Worm (Caenorhabditis elegans): Measurements from ENCODE around the gene smz-1.

smz-1 gene

DNA sequence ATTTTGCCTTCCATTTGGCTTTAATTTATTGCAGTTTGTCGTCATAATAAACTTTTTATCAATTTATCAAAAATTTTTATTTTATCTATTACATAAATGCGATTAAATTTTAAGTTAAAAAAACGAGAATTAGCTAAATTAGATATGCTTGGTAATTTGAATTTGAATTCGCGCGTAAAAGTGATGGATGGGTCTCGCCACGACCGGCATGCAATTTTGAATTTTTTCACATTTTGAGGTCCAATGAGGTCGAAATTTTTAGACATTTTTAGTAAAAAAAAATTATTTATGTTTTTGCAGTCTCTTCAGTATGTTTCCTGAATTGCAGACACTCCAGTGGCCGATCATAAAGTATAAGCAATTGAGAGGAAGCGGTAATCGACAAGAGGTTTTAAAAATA, 46.2 kb upstream of the smz-1 start, which contains the start of gene dsb-1 (continued):
- no peak for TF ChIP-seq B0035.1 (tag; optimal IDR thresholded peaks at IDR 0.05)
- no peak for TF ChIP-seq Y53F4B.3 (GFP tag; IDR thresholded peaks at IDR 0.05)
- no peak for TF ChIP-seq cebp-2 (GFP tag; IDR thresholded peaks at IDR 0.05)
- TF ChIP-seq let-607 (tag; optimal IDR thresholded peaks at IDR 0.05): no peak
- no peak for TF ChIP-seq F23B12.7 (tag; optimal IDR thresholded peaks at IDR 0.05; ENCODE audit: insufficient read depth)
- no peak for TF ChIP-seq ets-4 (GFP tag; optimal IDR thresholded peaks at IDR 0.05)
- TF ChIP-seq fkh-3 (tag; optimal IDR thresholded peaks at IDR 0.05): no peak
- no peak for TF ChIP-seq aptf-2 (GFP tag; conservative IDR thresholded peaks at IDR 0.05)
- TF ChIP-seq attf-6 (GFP tag; IDR thresholded peaks at IDR 0.05): no peak
- no peak for TF ChIP-seq ceh-40 (GFP tag; IDR thresholded peaks at IDR 0.05)
- TF ChIP-seq lin-54 (GFP tag; optimal IDR thresholded peaks at IDR 0.05): peak; percentile 26
- TF ChIP-seq ekl-4 (GFP tag; IDR thresholded peaks at IDR 0.05): no peak
- TF ChIP-seq aptf-3 (GFP tag; IDR thresholded peaks at IDR 0.05): no peak

DNA sequence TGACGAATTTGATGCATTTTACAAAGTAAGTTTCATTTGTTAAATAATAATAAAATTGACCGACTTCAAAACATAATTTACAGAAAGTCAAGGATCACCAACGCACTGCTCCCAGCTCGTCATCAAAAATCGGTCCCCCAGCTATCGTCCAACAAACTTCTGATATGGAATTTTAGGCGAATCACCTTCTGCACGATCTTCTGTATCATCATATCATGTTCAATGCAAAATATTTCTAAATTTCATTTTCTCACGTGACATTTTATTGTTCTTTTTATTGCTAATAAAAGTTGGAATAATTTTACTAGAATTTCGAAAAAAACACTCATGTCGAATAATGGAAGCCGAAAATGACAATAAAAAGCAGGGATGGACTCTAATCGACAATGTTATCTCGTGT, 44.7 kb upstream of the smz-1 start, which contains the start of gene acl-13:
TSS of gene acl-13 (plus strand) at position 301 of the 400 bp plus-strand sequence.
- TF ChIP-seq nhr-80 (tag; optimal IDR thresholded peaks at IDR 0.05): no peak
- TF ChIP-seq nhr-120 (GFP tag; IDR thresholded peaks at IDR 0.05): no peak
- TF ChIP-seq B0019.2 (GFP tag; conservative IDR thresholded peaks at IDR 0.05): no peak
- no peak for TF ChIP-seq F22D6.2 (tag; optimal IDR thresholded peaks at IDR 0.05)
- TF ChIP-seq lsl-1 (GFP tag; optimal IDR thresholded peaks at IDR 0.05): no peak
- TF ChIP-seq ceh-79 (tag; optimal IDR thresholded peaks at IDR 0.05): no peak

DNA sequence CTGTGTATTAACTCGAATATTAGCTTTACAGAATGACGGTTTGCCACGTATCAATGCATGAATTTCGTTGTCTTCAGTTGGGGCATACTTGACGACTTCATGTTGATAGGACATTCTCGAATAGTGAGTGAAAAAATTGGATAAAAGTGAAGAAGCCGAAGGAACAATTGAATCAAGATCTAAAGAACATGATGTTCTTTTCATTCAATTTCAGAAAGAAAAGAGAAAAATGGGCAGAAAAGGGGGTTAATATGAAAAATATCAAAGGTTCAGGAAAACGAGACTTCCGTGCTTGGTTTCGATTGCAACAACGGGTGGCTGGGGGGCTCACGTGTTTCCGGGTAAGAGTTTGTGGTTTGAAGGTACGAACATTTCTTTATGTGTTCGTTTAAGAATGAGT, 40.2 kb upstream of the smz-1 start:
- no peak for TF ChIP-seq B0261.1 (tag; optimal IDR thresholded peaks at IDR 0.05)

DNA sequence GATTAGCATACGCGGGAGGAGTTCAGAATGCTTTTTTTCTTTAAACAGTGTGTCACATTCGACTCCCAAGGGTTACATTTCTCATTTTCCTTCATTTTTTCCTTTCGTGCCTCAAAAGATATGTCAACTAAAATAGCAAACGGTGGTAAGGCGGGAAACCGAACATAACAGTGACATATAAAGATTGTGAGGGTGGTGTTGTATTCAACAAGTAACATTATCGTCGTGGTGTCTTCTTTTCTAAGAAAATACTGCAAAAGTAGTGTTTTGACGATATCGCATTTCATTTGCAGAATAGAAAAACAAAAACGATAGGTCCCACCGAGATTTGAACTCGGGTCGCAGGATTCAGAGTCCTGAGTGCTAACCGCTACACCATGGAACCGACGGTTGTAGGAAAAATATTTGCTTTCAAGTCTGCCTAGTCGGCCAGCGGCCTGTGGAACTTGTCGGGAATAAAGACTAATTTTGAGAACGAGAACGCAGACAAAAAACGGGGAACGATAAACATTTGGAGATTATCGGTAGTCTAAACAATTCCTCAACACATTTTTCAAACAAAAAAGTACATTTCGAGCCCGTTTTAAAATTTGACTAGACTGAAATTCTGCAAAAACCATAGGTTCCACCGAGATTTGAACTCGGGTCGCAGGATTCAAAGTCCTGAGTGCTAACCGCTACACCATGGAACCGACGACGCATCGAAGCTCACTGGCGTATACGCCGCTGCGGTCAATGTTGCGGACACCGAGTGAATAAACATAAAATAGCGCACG, 38.0 kb upstream of the smz-1 start:
- TF ChIP-seq ama-1 (optimal IDR thresholded peaks at IDR 0.05) (no peak), ama-1 (GFP tag; optimal IDR thresholded peaks at IDR 0.05) (no peak), F39B2.1 (GFP tag; IDR thresholded peaks at IDR 0.05) (no peak), snpc-3.4 (tag; optimal IDR thresholded peaks at IDR 0.05) (peak; percentile 62), ceh-58 (GFP tag; IDR thresholded peaks at IDR 0.05) (no peak), bed-2 (GFP tag; IDR thresholded peaks at IDR 0.05) (no peak), let-607 (tag; optimal IDR thresholded peaks at IDR 0.05) (no peak), F52B5.7 (tag; optimal IDR thresholded peaks at IDR 0.05) (no peak), lin-35 (GFP tag; optimal IDR thresholded peaks at IDR 0.05) (no peak), rcor-1 (GFP tag; IDR thresholded peaks at IDR 0.05) (no peak), nfya-2 (GFP tag; IDR thresholded peaks at IDR 0.05) (no peak), K11D2.4 (GFP tag; IDR thresholded peaks at IDR 0.05) (no peak), egl-44 (GFP tag; IDR thresholded peaks at IDR 0.05) (no peak), fkh-3 (tag; optimal IDR thresholded peaks at IDR 0.05) (no peak), B0336.3 (GFP tag; IDR thresholded peaks at IDR 0.05) (peak; percentile 33; the same call in 1 of the 2 replicates), F55B11.4 (tag; optimal IDR thresholded peaks at IDR 0.05; ENCODE audit: borderline replicate concordance, insufficient read depth) (no peak), B0019.2 (GFP tag; conservative IDR thresholded peaks at IDR 0.05) (no peak), ceh-79 (tag; optimal IDR thresholded peaks at IDR 0.05) (no peak), pha-4 (tag; optimal IDR thresholded peaks at IDR 0.05) (no peak), rpc-1 (optimal IDR thresholded peaks at IDR 0.05) (peak; percentile 71), rpc-1 (tag; optimal IDR thresholded peaks at IDR 0.05) (peak; percentile 80), attf-6 (GFP tag; IDR thresholded peaks at IDR 0.05) (0 out of 2 replicates have a peak, but pooled peaks have one; percentile 40), madf-6 (GFP tag; IDR thresholded peaks at IDR 0.05) (peak; percentile 40), B0261.1 (tag; optimal IDR thresholded peaks at IDR 0.05) (peak; percentile 94), hmg-20 (GFP tag; IDR thresholded peaks at IDR 0.05) (no peak), C17E4.6 (GFP tag; IDR thresholded peaks at IDR 0.05) (no peak), F33H1.4 (GFP tag; IDR thresholded peaks at IDR 0.05) (peak; percentile 31; the same call in 1 of the 2 replicates), B0035.1 (tag; optimal IDR thresholded peaks at IDR 0.05) (no peak), hsf-1 (GFP tag; IDR thresholded peaks at IDR 0.05) (peak; percentile 59; the same call in 1 of the 2 replicates), nfya-1 (tag; optimal IDR thresholded peaks at IDR 0.05; ENCODE audit: borderline replicate concordance, insufficient read depth) (no peak)

All from whole organism, young adult.